Worm (Caenorhabditis elegans): ENCODE data around the gene D1014.6.

The D1014.6 gene

ce11 chrV:8108670-8109069 is 12.3 kb upstream of the D1014.6 start, which contains the start of gene myo-5:
Gene myo-5, plus strand, starts transcription at chrV:8108970.
- TF ChIP-seq lin-11 (tag; optimal IDR thresholded peaks at IDR 0.05): no peak
- TF ChIP-seq zag-1 (tag; optimal IDR thresholded peaks at IDR 0.05): no peak

- TF ChIP-seq F13H6.1 (tag; optimal IDR thresholded peaks at IDR 0.05): peak; percentile 11
- no peak for TF ChIP-seq aly-2 (tag; optimal IDR thresholded peaks at IDR 0.05)
Observed at ce11 chrV:8110816-8111215, 10.2 kb upstream of the D1014.6 start.

- TF ChIP-seq ama-1 (optimal IDR thresholded peaks at IDR 0.05) (no peak), snpc-4 (tag; optimal IDR thresholded peaks at IDR 0.05) (no peak), unc-62 (GFP tag; optimal IDR thresholded peaks at IDR 0.05) (no peak), nhr-23 (tag; optimal IDR thresholded peaks at IDR 0.05) (no peak), elt-1 (tag; optimal IDR thresholded peaks at IDR 0.05) (no peak), nhr-6 (tag; optimal IDR thresholded peaks at IDR 0.05) (no peak), fos-1 (tag; optimal IDR thresholded peaks at IDR 0.05) (no peak), crh-2 (tag; optimal IDR thresholded peaks at IDR 0.05) (no peak), nhr-10 (tag; optimal IDR thresholded peaks at IDR 0.05) (no peak)
Observed at ce11 chrV:8114542-8114941, 6.4 kb upstream of the D1014.6 start.

ce11 chrV:8117964-8118363 is 3.0 kb upstream of the D1014.6 start, which contains the start of gene D1014.7:
Gene D1014.7, plus strand, starts transcription at chrV:8118264.
- TF ChIP-seq gmeb-1 (tag; optimal IDR thresholded peaks at IDR 0.05) (no peak), nhr-10 (tag; optimal IDR thresholded peaks at IDR 0.05) (no peak), unc-62 (GFP tag; optimal IDR thresholded peaks at IDR 0.05) (no peak), Y55F3AM.14 (GFP tag; optimal IDR thresholded peaks at IDR 0.05) (no peak), nhr-25 (tag; optimal IDR thresholded peaks at IDR 0.05) (no peak), nhr-77 (tag; optimal IDR thresholded peaks at IDR 0.05) (no peak), ztf-1 (GFP tag; conservative IDR thresholded peaks at IDR 0.05) (no peak), lsy-2 (tag; optimal IDR thresholded peaks at IDR 0.05) (no peak), nhr-6 (tag; optimal IDR thresholded peaks at IDR 0.05) (no peak), crh-2 (tag; optimal IDR thresholded peaks at IDR 0.05) (no peak), ceh-82 (tag; optimal IDR thresholded peaks at IDR 0.05) (no peak), snpc-4 (tag; optimal IDR thresholded peaks at IDR 0.05) (no peak), lin-39 (tag; optimal IDR thresholded peaks at IDR 0.05) (no peak)

ce11 chrV:8123384-8123783 is 2.4 kb downstream of the D1014.6 start, which contains the start of gene D1014.5:
Gene D1014.5, plus strand, starts transcription at chrV:8123684.
- TF ChIP-seq zag-1 (tag; optimal IDR thresholded peaks at IDR 0.05) (no peak), blmp-1 (tag; optimal IDR thresholded peaks at IDR 0.05; ENCODE audit: insufficient read depth) (no peak), nhr-21 (tag; optimal IDR thresholded peaks at IDR 0.05) (no peak), snpc-4 (tag; optimal IDR thresholded peaks at IDR 0.05) (no peak)

ce11 chrV:8129252-8129651 is 8.3 kb downstream of the D1014.6 start, which contains the start of gene spr-1:
Gene spr-1, minus strand, starts transcription at chrV:8129352.
- no peak for TF ChIP-seq egl-27 (tag; optimal IDR thresholded peaks at IDR 0.05)
- TF ChIP-seq lin-39 (tag; optimal IDR thresholded peaks at IDR 0.05): no peak
- no peak for TF ChIP-seq mab-5 (tag; optimal IDR thresholded peaks at IDR 0.05)
- TF ChIP-seq ztf-1 (GFP tag; conservative IDR thresholded peaks at IDR 0.05): no peak
- no peak for TF ChIP-seq F13H6.1 (tag; optimal IDR thresholded peaks at IDR 0.05)
- no peak for TF ChIP-seq nhr-77 (tag; optimal IDR thresholded peaks at IDR 0.05)
- no peak for TF ChIP-seq ama-1 (optimal IDR thresholded peaks at IDR 0.05)

ce11 chrV:8129719-8130118 is 8.8 kb downstream of the D1014.6 start:
- TF ChIP-seq nhr-237 (tag; optimal IDR thresholded peaks at IDR 0.05) (no peak), nhr-6 (tag; optimal IDR thresholded peaks at IDR 0.05) (no peak), skn-1 (tag; optimal IDR thresholded peaks at IDR 0.05) (no peak)

ce11 chrV:8130149-8130661 is 9.2 kb downstream of the D1014.6 start, which contains the start of gene snap-1:
Gene snap-1, plus strand, starts transcription at chrV:8130611.
- peak; percentile 45 for TF ChIP-seq crh-2 (tag; optimal IDR thresholded peaks at IDR 0.05)
- no peak for TF ChIP-seq lin-11 (tag; optimal IDR thresholded peaks at IDR 0.05)
- TF ChIP-seq dmd-4 (tag; optimal IDR thresholded peaks at IDR 0.05): no peak
- no peak for TF ChIP-seq lin-39 (tag; optimal IDR thresholded peaks at IDR 0.05)
- peak; percentile 26 for TF ChIP-seq ztf-4 (tag; optimal IDR thresholded peaks at IDR 0.05)
- TF ChIP-seq Y55F3AM.14 (GFP tag; optimal IDR thresholded peaks at IDR 0.05): no peak
- peak; percentile 70 for TF ChIP-seq nhr-129 (tag; optimal IDR thresholded peaks at IDR 0.05)
- TF ChIP-seq elt-3 (tag; optimal IDR thresholded peaks at IDR 0.05): no peak
- peak; percentile 47 for TF ChIP-seq snpc-4 (tag; optimal IDR thresholded peaks at IDR 0.05)
- no peak for TF ChIP-seq ceh-16 (tag; optimal IDR thresholded peaks at IDR 0.05)
- peak; percentile 62 for TF ChIP-seq unc-55 (GFP tag; optimal IDR thresholded peaks at IDR 0.05)
- TF ChIP-seq nhr-12 (tag; optimal IDR thresholded peaks at IDR 0.05): no peak
- peak; percentile 2 for TF ChIP-seq nhr-25 (tag; optimal IDR thresholded peaks at IDR 0.05)
- TF ChIP-seq F13H6.1 (tag; optimal IDR thresholded peaks at IDR 0.05): peak; percentile 49
- TF ChIP-seq aly-2 (tag; optimal IDR thresholded peaks at IDR 0.05): peak; percentile 35
- TF ChIP-seq egl-27 (tag; optimal IDR thresholded peaks at IDR 0.05): peak; percentile 14
- peak; percentile 70 for TF ChIP-seq sma-9 (GFP tag; optimal IDR thresholded peaks at IDR 0.05)
- no peak for TF ChIP-seq sma-9 (tag; optimal IDR thresholded peaks at IDR 0.05)
- peak; percentile 55 for TF ChIP-seq mab-5 (tag; optimal IDR thresholded peaks at IDR 0.05)
- TF ChIP-seq ztf-1 (GFP tag; conservative IDR thresholded peaks at IDR 0.05): no peak
- no peak for TF ChIP-seq ztf-11 (tag; optimal IDR thresholded peaks at IDR 0.05)
- TF ChIP-seq ama-1 (optimal IDR thresholded peaks at IDR 0.05): peak; percentile 26
- TF ChIP-seq nhr-21 (tag; optimal IDR thresholded peaks at IDR 0.05): peak; percentile 16

Data from whole organism, L2 larva.